Worm (Caenorhabditis elegans) whole organism, L4 larva: ENCODE data around the gene swsn-6.
A peak's percentile ranks its signal among the peaks of the same experiment; 100 is the strongest.

Source experiments
- F37D6.2 ChIP-seq: sonication (generic microtip); optimal IDR thresholded peaks from 2 replicates; lab custom pipeline; 2016; ENCODE audit warnings: mild to moderate bottlenecking, missing genetic modification characterization, missing compliant biosample characterization
- F44E2.7 ChIP-seq: fragments of 200-800 bp; sonication (Bioruptor generic); IDR thresholded peaks from 2 replicates; pipeline ENCODE4 v2.1.2; 2022; ENCODE audit warnings: missing genetic modification characterization, missing compliant biosample characterization
- Y105C5A.15 ChIP-seq: fragments of 200-800 bp; sonication (Bioruptor generic); IDR thresholded peaks from 2 replicates; pipeline ENCODE4 v1.3.6; 2022; ENCODE audit warnings: missing genetic modification characterization, missing compliant biosample characterization
- aha-1 ChIP-seq: fragments of 150-350 bp; peaks from one replicate; lab custom pipeline; 2014; ENCODE audit warnings: missing biosample characterization, missing genetic modification characterization
- ama-1 ChIP-seq: fragments of 150-350 bp; optimal IDR thresholded peaks from 2 replicates; lab custom pipeline; 2014; ENCODE audit warnings: inconsistent platforms, mixed read lengths
- ceh-62 ChIP-seq: sonication (generic microtip); optimal IDR thresholded peaks from 2 replicates; lab custom pipeline; 2017; ENCODE audit warnings: missing biosample characterization, missing genetic modification characterization
- ceh-82 ChIP-seq: sonication (generic microtip); optimal IDR thresholded peaks from 2 replicates; lab custom pipeline; 2017; ENCODE audit warnings: missing biosample characterization, missing genetic modification characterization
- ces-1 ChIP-seq: fragments of 150-350 bp; sonication (generic microtip); optimal IDR thresholded peaks from 4 replicates; lab custom pipeline; 2014; ENCODE audit warnings: missing biosample characterization, missing genetic modification reagents, missing genetic modification characterization
- daf-16 ChIP-seq, 3 experiments: sonication (generic microtip); optimal IDR thresholded peaks; 2 replicates each; lab custom pipeline; 2016 to 2017; ENCODE audit warnings: missing genetic modification characterization in 3 of 3, missing genetic modification reagents in 3 of 3, mild to moderate bottlenecking in 2 of 3, missing compliant biosample characterization in 2 of 3, missing biosample characterization in 1 of 3, moderate library complexity in 1 of 3
- daf-8 ChIP-seq: fragments of 200-800 bp; sonication (Bioruptor generic); IDR thresholded peaks from 2 replicates; pipeline ENCODE4 v1.3.6; 2022; ENCODE audit warnings: missing genetic modification characterization, missing compliant biosample characterization
- dmd-6 ChIP-seq: fragments of 200-800 bp; sonication (Bioruptor generic); IDR thresholded peaks from 2 replicates; pipeline ENCODE4 v1.3.6; 2022; ENCODE audit warnings: missing genetic modification reagents, missing genetic modification characterization, missing compliant biosample characterization
- dmd-9 ChIP-seq: fragments of 200-800 bp; sonication (Bioruptor generic); IDR thresholded peaks from 2 replicates; pipeline ENCODE4 v1.3.6; 2022; ENCODE audit warnings: missing genetic modification reagents, missing genetic modification characterization, missing compliant biosample characterization
- duxl-1 ChIP-seq: sonication (generic microtip); optimal IDR thresholded peaks from 2 replicates; lab custom pipeline; 2016; ENCODE audit warnings: mild to moderate bottlenecking, missing genetic modification characterization, moderate library complexity, missing compliant biosample characterization; ENCODE audit not compliant: poor library complexity
- dve-1 ChIP-seq: sonication (generic microtip); optimal IDR thresholded peaks from 2 replicates; lab custom pipeline; 2017; ENCODE audit warnings: antibody characterized with exemption, mild to moderate bottlenecking, missing genetic modification characterization, missing compliant biosample characterization; ENCODE audit not compliant: insufficient read depth
- fos-1 ChIP-seq: fragments of 150-350 bp; optimal IDR thresholded peaks from 2 replicates; lab custom pipeline; 2014; ENCODE audit warnings: missing biosample characterization, missing genetic modification characterization
- hif-1 ChIP-seq, 2 experiments: sonication (generic microtip); optimal IDR thresholded peaks; 2 replicates each; lab custom pipeline; 2016 to 2017; ENCODE audit warnings: missing compliant biosample characterization in 2 of 2, missing genetic modification characterization in 2 of 2, missing genetic modification reagents in 2 of 2, missing genotype in 2 of 2, mild to moderate bottlenecking in 1 of 2
- hlh-11 ChIP-seq: fragments of 200-800 bp; sonication (Bioruptor generic); optimal IDR thresholded peaks from 2 replicates; lab custom pipeline; 2018; ENCODE audit warnings: mild to moderate bottlenecking, missing genetic modification characterization, missing compliant biosample characterization
- hlh-30 ChIP-seq: sonication (generic microtip); optimal IDR thresholded peaks from 2 replicates; lab custom pipeline; 2017; ENCODE audit warnings: antibody characterized with exemption, mild to moderate bottlenecking, missing genetic modification characterization, missing compliant biosample characterization; ENCODE audit not compliant: insufficient read depth
- lin-29 ChIP-seq: fragments of 200-800 bp; sonication (Bioruptor generic); IDR thresholded peaks from 2 replicates; pipeline ENCODE4 v1.3.6; 2022; ENCODE audit warnings: missing genetic modification reagents, missing genetic modification characterization, missing compliant biosample characterization
- madf-5 ChIP-seq, 2 experiments: fragments of 200-800 bp; sonication (Bioruptor generic); IDR thresholded peaks; 2 replicates each; pipeline ENCODE4 v1.3.6; 2022; ENCODE audit warnings: missing compliant biosample characterization in 2 of 2, missing genetic modification characterization in 2 of 2
- mdt-29 ChIP-seq: fragments of 200-800 bp; sonication (Bioruptor generic); IDR thresholded peaks from 2 replicates; pipeline ENCODE4 v1.3.6; 2022; ENCODE audit warnings: missing genetic modification reagents, missing genetic modification characterization, missing compliant biosample characterization
- mes-2 ChIP-seq: sonication (generic microtip); optimal IDR thresholded peaks from 2 replicates; lab custom pipeline; 2016; ENCODE audit warnings: missing genotype, mild to moderate bottlenecking, missing genetic modification characterization, missing compliant biosample characterization; ENCODE audit not compliant: poor library complexity, severe bottlenecking
- nhr-102 ChIP-seq: sonication (generic microtip); optimal IDR thresholded peaks from 2 replicates; lab custom pipeline; 2016; ENCODE audit warnings: mild to moderate bottlenecking, missing genetic modification characterization, moderate library complexity, missing compliant biosample characterization
- nhr-25 ChIP-seq: sonication (generic microtip); optimal IDR thresholded peaks from 2 replicates; lab custom pipeline; 2017; ENCODE audit warnings: missing genetic modification characterization, mild to moderate bottlenecking, missing compliant biosample characterization, antibody characterized with exemption, moderate library complexity, borderline replicate concordance; ENCODE audit not compliant: insufficient read depth
- nhr-28 ChIP-seq: fragments of 150-350 bp; optimal IDR thresholded peaks from 2 replicates; lab custom pipeline; 2014; ENCODE audit warnings: missing biosample characterization, missing genetic modification characterization
- php-3 ChIP-seq: fragments of 200-800 bp; sonication (Bioruptor generic); IDR thresholded peaks from 2 replicates; pipeline ENCODE4 v1.3.6; 2022; ENCODE audit warnings: missing genetic modification reagents, missing genetic modification characterization, missing compliant biosample characterization
- pqm-1 ChIP-seq: sonication (generic microtip); optimal IDR thresholded peaks from 2 replicates; lab custom pipeline; 2017; ENCODE audit warnings: missing biosample characterization, missing genetic modification characterization
- rbr-2 ChIP-seq: sonication (generic microtip); optimal IDR thresholded peaks from 2 replicates; lab custom pipeline; 2016; ENCODE audit warnings: missing genotype, missing genetic modification characterization, missing compliant biosample characterization
- saeg-2 ChIP-seq: fragments of 200-800 bp; sonication (Bioruptor generic); IDR thresholded peaks from 2 replicates; pipeline ENCODE4 v1.3.6; 2022; ENCODE audit warnings: missing genetic modification reagents, missing genetic modification characterization, missing compliant biosample characterization
- set-16 ChIP-seq: fragments of 200-800 bp; sonication (Bioruptor generic); IDR thresholded peaks from 2 replicates; pipeline ENCODE4 v1.3.6; 2022; ENCODE audit warnings: missing genetic modification reagents, missing genetic modification characterization, missing compliant biosample characterization
- skn-1 ChIP-seq: fragments of 150-350 bp; optimal IDR thresholded peaks from 2 replicates; lab custom pipeline; 2014; ENCODE audit warnings: missing biosample characterization, missing genetic modification characterization
- tra-1 ChIP-seq: fragments of 200-800 bp; sonication (Bioruptor generic); IDR thresholded peaks from 2 replicates; pipeline ENCODE4 v1.3.6; 2022; ENCODE audit warnings: missing genetic modification reagents, missing genetic modification characterization, missing compliant biosample characterization
- unc-130 ChIP-seq: sonication (generic microtip); optimal IDR thresholded peaks from 2 replicates; lab custom pipeline; 2016; ENCODE audit warnings: missing genetic modification reagents, missing genetic modification characterization, missing compliant biosample characterization
- unc-39 ChIP-seq: sonication (generic microtip); optimal IDR thresholded peaks from 2 replicates; lab custom pipeline; 2017; ENCODE audit warnings: missing biosample characterization, missing genetic modification characterization
- zfp-3 ChIP-seq: fragments of 200-800 bp; sonication (Bioruptor generic); conservative IDR thresholded peaks from 2 replicates; pipeline ENCODE4 v1.3.6; 2022; ENCODE audit warnings: missing genetic modification reagents, missing genetic modification characterization, missing compliant biosample characterization
- zip-2 ChIP-seq: fragments of 150-350 bp; optimal IDR thresholded peaks from 2 replicates; lab custom pipeline; 2014; ENCODE audit warnings: missing biosample characterization, missing genetic modification characterization
- ztf-7 ChIP-seq: fragments of 150-350 bp; optimal IDR thresholded peaks from 2 replicates; lab custom pipeline; 2014; ENCODE audit warnings: missing biosample characterization, missing genetic modification characterization

The swsn-6 gene

DNA sequence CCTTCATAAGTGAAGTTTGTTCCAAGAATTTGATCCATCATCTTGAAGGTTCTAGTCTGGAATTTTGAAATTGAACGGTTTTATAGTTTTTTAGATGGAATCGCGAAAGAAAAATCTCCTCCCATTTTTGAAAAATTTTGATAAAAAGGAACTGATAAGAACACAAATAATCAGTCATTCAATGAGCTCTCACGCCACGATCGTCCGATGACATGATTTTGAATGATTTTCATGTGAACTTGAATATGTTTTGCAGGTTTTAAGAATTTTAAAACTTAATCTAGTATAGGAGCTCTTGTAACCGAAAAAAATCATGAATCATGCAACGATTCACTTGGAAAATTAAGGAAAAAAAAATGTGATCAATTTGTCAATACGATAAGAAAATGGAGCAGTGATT lies 17.8 kb upstream of the swsn-6 start, which contains the start of gene elo-5:
TSS of gene elo-5 (minus strand) at position 56 of the 400 bp plus-strand sequence.
- TF ChIP-seq dmd-6 (peak; percentile 53), skn-1 (no peak), ama-1 (no peak), aha-1 (peak; percentile 48), daf-16 (GFP tag; optimal IDR thresholded peaks at IDR 0.05; lab: Kevin White, UChicago) (no peak), daf-16 (tag; optimal IDR thresholded peaks at IDR 0.05; lab: Kevin White, UChicago) (peak; percentile 75), pqm-1 (tag; lab: Kevin White, UChicago) (peak; percentile 37), unc-130 (no peak), dve-1 (tag; lab: Kevin White, UChicago) (peak; percentile 35), hlh-30 (peak; percentile 25), nhr-25 (tag; lab: Kevin White, UChicago) (no peak), set-16 (GFP tag; lab: Robert Waterston, UW) (no peak), rbr-2 (no peak), zip-2 (tag; lab: Kevin White, UChicago) (no peak), hlh-11 (tag; lab: Kevin White, UChicago) (peak; percentile 63), nhr-28 (tag; lab: Kevin White, UChicago) (peak; percentile 45), tra-1 (GFP tag; lab: Robert Waterston, UW) (no peak), zfp-3 (no peak), F44E2.7 (no peak)

DNA sequence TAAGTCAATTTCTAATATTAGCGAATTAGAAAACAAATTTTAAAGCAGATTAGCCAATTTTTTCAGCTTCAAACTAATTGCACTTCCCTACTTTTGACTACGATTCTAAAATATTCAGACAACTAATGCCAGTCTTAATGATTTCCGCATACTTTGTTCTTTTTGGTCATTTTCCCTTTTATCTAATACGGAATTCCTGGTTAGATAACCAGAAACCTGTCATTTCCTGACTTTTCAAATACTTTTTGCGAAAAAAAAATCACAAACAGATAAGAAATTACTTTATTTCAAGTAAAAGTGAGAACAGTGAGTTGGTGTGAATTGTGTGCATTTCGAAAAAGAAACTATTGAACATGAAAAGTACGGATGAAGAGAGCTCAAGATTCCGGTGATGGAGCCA lies 14.7 kb upstream of the swsn-6 start:
- TF ChIP-seq saeg-2 (GFP tag; lab: Robert Waterston, UW) (no peak), dmd-6 (peak; percentile 77), mes-2 (tag; lab: Kevin White, UChicago) (no peak), ztf-7 (tag; lab: Kevin White, UChicago) (no peak), nhr-102 (no peak), dve-1 (tag; lab: Kevin White, UChicago) (peak; percentile 70), daf-8 (GFP tag; lab: Robert Waterston, UW) (no peak), fos-1 (tag; lab: Kevin White, UChicago) (no peak), F37D6.2 (tag; lab: Kevin White, UChicago) (no peak), Y105C5A.15 (GFP tag; lab: Robert Waterston, UW) (no peak), daf-16 (GFP tag; optimal IDR thresholded peaks at IDR 0.05; lab: Kevin White, UChicago) (no peak), daf-16 (tag; optimal IDR thresholded peaks at IDR 0.05; lab: Kevin White, UChicago) (peak; percentile 65), duxl-1 (tag; lab: Kevin White, UChicago) (no peak), unc-130 (no peak), lin-29 (GFP tag; lab: Robert Waterston, UW) (no peak), dmd-9 (GFP tag; lab: Robert Waterston, UW) (no peak), ceh-62 (no peak), hif-1 (tag; optimal IDR thresholded peaks at IDR 0.05; lab: Kevin White, UChicago) (no peak), mdt-29 (GFP tag; lab: Robert Waterston, UW) (no peak), unc-39 (no peak), madf-5 (GFP tag; IDR thresholded peaks at IDR 0.05; lab: Robert Waterston, UW) (no peak), zip-2 (tag; lab: Kevin White, UChicago) (no peak), set-16 (GFP tag; lab: Robert Waterston, UW) (no peak), php-3 (0 out of 2 replicates have a peak, but pooled peaks have one; percentile 16), hlh-11 (tag; lab: Kevin White, UChicago) (peak; percentile 14), pqm-1 (tag; lab: Kevin White, UChicago) (no peak), nhr-28 (tag; lab: Kevin White, UChicago) (peak; percentile 53), ces-1 (GFP tag; lab: Kevin White, UChicago) (no peak), ceh-82 (no peak), tra-1 (GFP tag; lab: Robert Waterston, UW) (peak; percentile 61; the same call in 1 of the 2 replicates)

DNA sequence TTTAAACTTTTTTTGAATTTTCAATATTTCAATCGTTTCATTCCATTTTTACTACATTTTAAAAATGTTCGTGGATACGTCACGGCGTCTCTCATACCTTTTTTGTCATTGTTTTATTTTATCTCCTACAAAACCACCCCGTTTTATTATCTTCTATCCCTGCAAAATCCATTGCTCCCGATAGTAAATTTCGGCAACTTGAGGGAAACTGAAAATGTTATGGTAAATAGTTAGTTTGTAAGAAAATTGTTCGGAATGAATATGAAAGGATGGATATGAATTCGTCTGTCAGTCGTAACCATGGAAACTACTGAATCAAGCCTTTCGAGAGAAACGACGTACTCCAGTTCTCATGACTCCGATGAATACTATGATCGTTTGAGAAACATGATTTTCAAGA lies 13.5 kb upstream of the swsn-6 start, which contains the start of gene F41H10.2:
TSS of gene F41H10.2 (plus strand) at position 301 of the 400 bp plus-strand sequence.
- peak; percentile 66 for TF ChIP-seq aha-1
- no peak for TF ChIP-seq tra-1 (GFP tag; lab: Robert Waterston, UW)
